Fruit fly (Drosophila melanogaster): Measurements from ENCODE around the gene m.

Gene m

DNA sequence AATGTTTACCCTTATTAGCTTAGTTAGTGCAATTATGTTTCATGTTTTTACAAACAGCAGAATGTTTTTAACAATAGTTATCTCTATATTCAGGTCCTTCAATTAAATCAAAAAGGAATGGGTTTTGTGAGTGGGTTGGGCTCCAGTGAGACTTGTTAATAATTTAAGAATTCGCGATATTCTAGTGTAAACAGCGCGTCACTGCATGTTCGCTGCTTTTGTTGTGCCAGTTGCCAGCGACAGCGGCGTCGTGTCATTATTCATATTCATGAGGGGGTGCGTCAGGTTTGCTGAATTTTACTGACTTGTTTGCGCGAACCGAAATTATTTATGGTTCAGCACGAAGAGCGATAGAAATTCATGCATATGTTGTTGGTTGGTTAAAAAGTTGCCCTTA lies 38.8 kb upstream of the m start, which contains the start of gene Amun (continued):
- no peak for TF ChIP-seq D (optimal IDR thresholded peaks at IDR 0.05)
- TF ChIP-seq D (GFP tag; optimal IDR thresholded peaks at IDR 0.05) = no peak
- no peak for TF ChIP-seq grn (GFP tag; optimal IDR thresholded peaks at IDR 0.05)
- no peak for TF ChIP-seq HLHmδ (GFP tag; optimal IDR thresholded peaks at IDR 0.05)
- TF ChIP-seq slou (GFP tag; optimal IDR thresholded peaks at IDR 0.05) = peak; percentile 42
- no peak for TF ChIP-seq CG15601 (tag; optimal IDR thresholded peaks at IDR 0.05)
- TF ChIP-seq CG3065 (GFP tag; optimal IDR thresholded peaks at IDR 0.05) = no peak
- TF ChIP-seq CG9215 (GFP tag; IDR thresholded peaks at IDR 0.05) = peak; percentile 18; the same call in 1 of the 2 replicates
- no peak for TF ChIP-seq CG43689 (GFP tag; IDR thresholded peaks at IDR 0.05)
- peak; percentile 64 for TF ChIP-seq CG9932 (GFP tag; IDR thresholded peaks at IDR 0.05)
- TF ChIP-seq CG6689 (GFP tag; IDR thresholded peaks at IDR 0.05) = no peak
- no peak for TF ChIP-seq Jarid2 (GFP tag; optimal IDR thresholded peaks at IDR 0.05)
- no peak for TF ChIP-seq Nf-YA (GFP tag; IDR thresholded peaks at IDR 0.05)
- TF ChIP-seq Lpt (GFP tag; optimal IDR thresholded peaks at IDR 0.05) = no peak
- 0 out of 3 replicates have a peak, but pooled peaks have one; percentile 17 for TF ChIP-seq CG34422 (GFP tag; IDR thresholded peaks at IDR 0.05)
- TF ChIP-seq HLH54F (GFP tag; optimal IDR thresholded peaks at IDR 0.05) = peak; percentile 24
- no peak for TF ChIP-seq Vsx1 (GFP tag; optimal IDR thresholded peaks at IDR 0.05)
- peak; percentile 19 for TF ChIP-seq ash1 (GFP tag; optimal IDR thresholded peaks at IDR 0.05)
- peak; percentile 58; the same call in 2 of the 3 replicates for TF ChIP-seq Mrtf (GFP tag; IDR thresholded peaks at IDR 0.05)
- TF ChIP-seq CG2875 (GFP tag; optimal IDR thresholded peaks at IDR 0.05) = no peak
- TF ChIP-seq CG3163 (GFP tag; optimal IDR thresholded peaks at IDR 0.05) = no peak
- TF ChIP-seq HHEX (GFP tag; optimal IDR thresholded peaks at IDR 0.05) = peak; percentile 13
- TF ChIP-seq vvl (GFP tag; IDR thresholded peaks at IDR 0.05) = peak; percentile 14; the same call in 1 of the 2 replicates
- no peak for TF ChIP-seq Doc3 (GFP tag; IDR thresholded peaks at IDR 0.05; ENCODE audit: partially characterized antibody)
- peak; percentile 3 for TF ChIP-seq CG11504 (tag; optimal IDR thresholded peaks at IDR 0.05)
- TF ChIP-seq ci (GFP tag; IDR thresholded peaks at IDR 0.05) = peak; percentile 15; the same call in 1 of the 3 replicates
- TF ChIP-seq Hand (GFP tag; optimal IDR thresholded peaks at IDR 0.05) = no peak
- no peak for TF ChIP-seq gce (GFP tag; IDR thresholded peaks at IDR 0.05)
- TF ChIP-seq ssp (GFP tag; IDR thresholded peaks at IDR 0.05) = peak; percentile 46; the same call in 1 of the 2 replicates
- peak; percentile 29 for TF ChIP-seq CG15011 (GFP tag; optimal IDR thresholded peaks at IDR 0.05)
- TF ChIP-seq CG10209 (GFP tag; optimal IDR thresholded peaks at IDR 0.05) = no peak
- TF ChIP-seq gem (tag; optimal IDR thresholded peaks at IDR 0.05) = peak; percentile 32
- TF ChIP-seq CG6683 (GFP tag; optimal IDR thresholded peaks at IDR 0.05) = no peak
- TF ChIP-seq jing (GFP tag; optimal IDR thresholded peaks at IDR 0.05) = peak; percentile 15
- TF ChIP-seq Nf-YB (GFP tag; optimal IDR thresholded peaks at IDR 0.05) = no peak
- no peak for TF ChIP-seq Ravus (GFP tag; IDR thresholded peaks at IDR 0.05)
- peak; percentile 39 for TF ChIP-seq ind (GFP tag; optimal IDR thresholded peaks at IDR 0.05)
- peak; percentile 27; the same call in 2 of the 3 replicates for TF ChIP-seq zfh1 (GFP tag; IDR thresholded peaks at IDR 0.05)
- TF ChIP-seq ken (GFP tag; IDR thresholded peaks at IDR 0.05) = peak; percentile 60; the same call in 2 of the 3 replicates
- no peak for TF ChIP-seq CG2889 (GFP tag; IDR thresholded peaks at IDR 0.05)
- TF ChIP-seq C15 (GFP tag; IDR thresholded peaks at IDR 0.05) = 0 out of 3 replicates have a peak, but pooled peaks have one; percentile 17
- peak; percentile 55 for TF ChIP-seq mam (GFP tag; optimal IDR thresholded peaks at IDR 0.05)
- TF ChIP-seq CkIIα-i1 (GFP tag; IDR thresholded peaks at IDR 0.05) = no peak
- TF ChIP-seq CG11560 (tag; IDR thresholded peaks at IDR 0.05) = no peak
- TF ChIP-seq CG10147 (GFP tag; optimal IDR thresholded peaks at IDR 0.05) = no peak
- TF ChIP-seq fu2 (GFP tag; optimal IDR thresholded peaks at IDR 0.05) = peak; percentile 15
- peak; percentile 45; the same call in 1 of the 2 replicates for TF ChIP-seq lmd (GFP tag; IDR thresholded peaks at IDR 0.05)
- peak; percentile 13 for TF ChIP-seq CG7786 (GFP tag; optimal IDR thresholded peaks at IDR 0.05)
- no peak for TF ChIP-seq Elba2 (GFP tag; optimal IDR thresholded peaks at IDR 0.05)
- no peak for TF ChIP-seq esg (GFP tag; conservative IDR thresholded peaks at IDR 0.05)
- 0 out of 2 replicates have a peak, but pooled peaks have one; percentile 34 for TF ChIP-seq wdn (GFP tag; IDR thresholded peaks at IDR 0.05)
- no peak for TF ChIP-seq CG13123 (GFP tag; optimal IDR thresholded peaks at IDR 0.05)
